Worm (Caenorhabditis elegans) whole organism, L4 larva: ENCODE measurements around the gene nas-9.

Experiments
- F49E8.2 ChIP-seq: sonication (generic microtip); optimal IDR thresholded peaks from 2 replicates; lab custom pipeline; 2016; ENCODE audit warnings: missing compliant biosample characterization, mild to moderate bottlenecking, missing genetic modification characterization, borderline replicate concordance
- R02D3.7 ChIP-seq: fragments of 150-350 bp; sonication (generic microtip); optimal IDR thresholded peaks from 3 replicates; lab custom pipeline; 2014; ENCODE audit warnings: missing biosample characterization, missing genetic modification characterization
- T26A8.4 ChIP-seq: fragments of 200-800 bp; sonication (Bioruptor generic); IDR thresholded peaks from 2 replicates; pipeline ENCODE4 v1.3.6; 2022; ENCODE audit warnings: missing genetic modification characterization, missing compliant biosample characterization
- Y48G9A.11 ChIP-seq: fragments of 200-800 bp; sonication (Bioruptor generic); IDR thresholded peaks from 2 replicates; pipeline ENCODE4 v1.3.6; 2022; ENCODE audit warnings: missing genetic modification reagents, missing genetic modification characterization, missing compliant biosample characterization
- aha-1 ChIP-seq: fragments of 150-350 bp; peaks from one replicate; lab custom pipeline; 2014; ENCODE audit warnings: missing biosample characterization, missing genetic modification characterization
- aly-2 ChIP-seq: sonication (generic microtip); optimal IDR thresholded peaks from 2 replicates; lab custom pipeline; 2018; ENCODE audit warnings: missing biosample characterization, missing genetic modification characterization
- ceh-20 ChIP-seq: fragments of 200-800 bp; sonication (Bioruptor generic); IDR thresholded peaks from 2 replicates; pipeline ENCODE4 v1.3.6; 2022; ENCODE audit warnings: missing genetic modification reagents, missing genetic modification characterization, missing compliant biosample characterization
- ceh-32 ChIP-seq: sonication (generic microtip); optimal IDR thresholded peaks from 2 replicates; lab custom pipeline; 2016; ENCODE audit warnings: mild to moderate bottlenecking, missing genetic modification characterization, missing compliant biosample characterization; ENCODE audit not compliant: poor library complexity
- ceh-62 ChIP-seq: sonication (generic microtip); optimal IDR thresholded peaks from 2 replicates; lab custom pipeline; 2017; ENCODE audit warnings: missing biosample characterization, missing genetic modification characterization
- ceh-82 ChIP-seq: sonication (generic microtip); optimal IDR thresholded peaks from 2 replicates; lab custom pipeline; 2017; ENCODE audit warnings: missing biosample characterization, missing genetic modification characterization
- ces-1 ChIP-seq: fragments of 150-350 bp; sonication (generic microtip); optimal IDR thresholded peaks from 4 replicates; lab custom pipeline; 2014; ENCODE audit warnings: missing biosample characterization, missing genetic modification reagents, missing genetic modification characterization
- daf-16 ChIP-seq, 3 experiments: sonication (generic microtip); optimal IDR thresholded peaks; 2 replicates each; lab custom pipeline; 2016 to 2017; ENCODE audit warnings: missing genetic modification characterization in 3 of 3, missing genetic modification reagents in 3 of 3, mild to moderate bottlenecking in 2 of 3, missing compliant biosample characterization in 2 of 3, missing biosample characterization in 1 of 3, moderate library complexity in 1 of 3
- dmd-6 ChIP-seq: fragments of 200-800 bp; sonication (Bioruptor generic); IDR thresholded peaks from 2 replicates; pipeline ENCODE4 v1.3.6; 2022; ENCODE audit warnings: missing genetic modification reagents, missing genetic modification characterization, missing compliant biosample characterization
- dmd-8 ChIP-seq: fragments of 200-800 bp; sonication (Bioruptor generic); IDR thresholded peaks from 2 replicates; pipeline ENCODE4 v1.3.6; 2022; ENCODE audit warnings: missing genetic modification characterization, missing compliant biosample characterization
- dmd-9 ChIP-seq: fragments of 200-800 bp; sonication (Bioruptor generic); IDR thresholded peaks from 2 replicates; pipeline ENCODE4 v1.3.6; 2022; ENCODE audit warnings: missing genetic modification reagents, missing genetic modification characterization, missing compliant biosample characterization
- dve-1 ChIP-seq: sonication (generic microtip); optimal IDR thresholded peaks from 2 replicates; lab custom pipeline; 2017; ENCODE audit warnings: antibody characterized with exemption, mild to moderate bottlenecking, missing genetic modification characterization, missing compliant biosample characterization; ENCODE audit not compliant: insufficient read depth
- fos-1 ChIP-seq: fragments of 150-350 bp; optimal IDR thresholded peaks from 2 replicates; lab custom pipeline; 2014; ENCODE audit warnings: missing biosample characterization, missing genetic modification characterization
- jun-1 ChIP-seq: fragments of 150-350 bp; optimal IDR thresholded peaks from 2 replicates; lab custom pipeline; 2014; ENCODE audit warnings: missing biosample characterization, missing genetic modification reagents, missing genetic modification characterization
- lin-15B ChIP-seq: fragments of 150-350 bp; sonication (generic microtip); optimal IDR thresholded peaks from 3 replicates; lab custom pipeline; 2014; ENCODE audit warnings: missing biosample characterization, missing genetic modification characterization
- lin-29 ChIP-seq: fragments of 200-800 bp; sonication (Bioruptor generic); IDR thresholded peaks from 2 replicates; pipeline ENCODE4 v1.3.6; 2022; ENCODE audit warnings: missing genetic modification reagents, missing genetic modification characterization, missing compliant biosample characterization
- lin-38 ChIP-seq: fragments of 200-800 bp; sonication (Bioruptor generic); IDR thresholded peaks from 2 replicates; pipeline ENCODE4 v1.3.6; 2022; ENCODE audit warnings: missing genetic modification reagents, missing genetic modification characterization, missing compliant biosample characterization
- lin-39 ChIP-seq: fragments of 150-350 bp; optimal IDR thresholded peaks from 2 replicates; lab custom pipeline; 2014; ENCODE audit warnings: missing biosample characterization, missing genetic modification reagents, missing genetic modification characterization
- lsy-2 ChIP-seq, 2 experiments: fragments of 150-350 bp in 1 of 2; sonication (generic microtip) in 1 of 2; optimal IDR thresholded peaks; 2 replicates each; lab custom pipeline; 2014 to 2017; ENCODE audit warnings: missing biosample characterization in 2 of 2, missing genetic modification characterization in 2 of 2
- madf-5 ChIP-seq, 2 experiments: fragments of 200-800 bp; sonication (Bioruptor generic); IDR thresholded peaks; 2 replicates each; pipeline ENCODE4 v1.3.6; 2022; ENCODE audit warnings: missing compliant biosample characterization in 2 of 2, missing genetic modification characterization in 2 of 2
- madf-9 ChIP-seq: fragments of 200-800 bp; sonication (Bioruptor generic); conservative IDR thresholded peaks from 2 replicates; pipeline ENCODE4 v1.3.6; 2022; ENCODE audit warnings: missing genetic modification reagents, missing genetic modification characterization, missing compliant biosample characterization
- mdt-29 ChIP-seq: fragments of 200-800 bp; sonication (Bioruptor generic); IDR thresholded peaks from 2 replicates; pipeline ENCODE4 v1.3.6; 2022; ENCODE audit warnings: missing genetic modification reagents, missing genetic modification characterization, missing compliant biosample characterization
- mep-1 ChIP-seq: fragments of 150-350 bp; sonication (generic microtip); optimal IDR thresholded peaks from 3 replicates; lab custom pipeline; 2014; ENCODE audit warnings: missing biosample characterization, missing genetic modification characterization
- nhr-102 ChIP-seq: sonication (generic microtip); optimal IDR thresholded peaks from 2 replicates; lab custom pipeline; 2016; ENCODE audit warnings: mild to moderate bottlenecking, missing genetic modification characterization, moderate library complexity, missing compliant biosample characterization
- nhr-11 ChIP-seq: fragments of 150-350 bp; optimal IDR thresholded peaks from 2 replicates; lab custom pipeline; 2014; ENCODE audit warnings: missing biosample characterization, missing genetic modification characterization
- nhr-111 ChIP-seq: fragments of 200-800 bp; sonication (Bioruptor generic); optimal IDR thresholded peaks from 2 replicates; lab custom pipeline; 2018; ENCODE audit warnings: mild to moderate bottlenecking, missing genetic modification characterization, missing compliant biosample characterization
- nhr-28 ChIP-seq: fragments of 150-350 bp; optimal IDR thresholded peaks from 2 replicates; lab custom pipeline; 2014; ENCODE audit warnings: missing biosample characterization, missing genetic modification characterization
- nhr-42 ChIP-seq: fragments of 200-800 bp; sonication (Bioruptor generic); IDR thresholded peaks from 2 replicates; pipeline ENCODE4 v1.3.6; 2022; ENCODE audit warnings: missing genetic modification characterization, missing compliant biosample characterization
- nhr-6 ChIP-seq: fragments of 150-350 bp; optimal IDR thresholded peaks from 2 replicates; lab custom pipeline; 2014; ENCODE audit warnings: missing biosample characterization, missing genetic modification characterization
- pha-4 ChIP-seq, 2 experiments: fragments of 150-350 bp in 1 of 2; fragments of 200-800 bp in 1 of 2; sonication (Bioruptor generic) in 1 of 2; IDR thresholded peaks in 1 of 2; optimal IDR thresholded peaks in 1 of 2; 2 replicates each; pipeline versions ENCODE4 v1.3.6 to Lab custom; 2014 to 2022; ENCODE audit warnings: missing genetic modification characterization in 2 of 2, missing genetic modification reagents in 2 of 2, missing biosample characterization in 1 of 2, missing compliant biosample characterization in 1 of 2
- php-3 ChIP-seq: fragments of 200-800 bp; sonication (Bioruptor generic); IDR thresholded peaks from 2 replicates; pipeline ENCODE4 v1.3.6; 2022; ENCODE audit warnings: missing genetic modification reagents, missing genetic modification characterization, missing compliant biosample characterization
- pqm-1 ChIP-seq: sonication (generic microtip); optimal IDR thresholded peaks from 2 replicates; lab custom pipeline; 2017; ENCODE audit warnings: missing biosample characterization, missing genetic modification characterization
- sdz-12 ChIP-seq: fragments of 200-800 bp; sonication (Bioruptor generic); optimal IDR thresholded peaks from 2 replicates; lab custom pipeline; 2018; ENCODE audit warnings: mild to moderate bottlenecking, missing genetic modification characterization, missing compliant biosample characterization
- set-16 ChIP-seq: fragments of 200-800 bp; sonication (Bioruptor generic); IDR thresholded peaks from 2 replicates; pipeline ENCODE4 v1.3.6; 2022; ENCODE audit warnings: missing genetic modification reagents, missing genetic modification characterization, missing compliant biosample characterization
- snpc-4 ChIP-seq: fragments of 150-350 bp; optimal IDR thresholded peaks from 2 replicates; lab custom pipeline; 2014; ENCODE audit warnings: missing biosample characterization, missing genetic modification characterization
- tra-1 ChIP-seq: fragments of 200-800 bp; sonication (Bioruptor generic); IDR thresholded peaks from 2 replicates; pipeline ENCODE4 v1.3.6; 2022; ENCODE audit warnings: missing genetic modification reagents, missing genetic modification characterization, missing compliant biosample characterization
- unc-130 ChIP-seq: sonication (generic microtip); optimal IDR thresholded peaks from 2 replicates; lab custom pipeline; 2016; ENCODE audit warnings: missing genetic modification reagents, missing genetic modification characterization, missing compliant biosample characterization
- unc-39 ChIP-seq: sonication (generic microtip); optimal IDR thresholded peaks from 2 replicates; lab custom pipeline; 2017; ENCODE audit warnings: missing biosample characterization, missing genetic modification characterization
- vab-7 ChIP-seq: fragments of 200-800 bp; sonication (Bioruptor generic); IDR thresholded peaks from 2 replicates; pipeline ENCODE4 v1.3.6; 2022; ENCODE audit warnings: missing genetic modification reagents, missing genetic modification characterization, missing compliant biosample characterization
- zfp-3 ChIP-seq: fragments of 200-800 bp; sonication (Bioruptor generic); conservative IDR thresholded peaks from 2 replicates; pipeline ENCODE4 v1.3.6; 2022; ENCODE audit warnings: missing genetic modification reagents, missing genetic modification characterization, missing compliant biosample characterization
- zip-11 ChIP-seq: fragments of 200-800 bp; sonication (Bioruptor generic); IDR thresholded peaks from 2 replicates; pipeline ENCODE4 v1.3.6; 2022; ENCODE audit warnings: missing genetic modification characterization, missing compliant biosample characterization
- zip-2 ChIP-seq: fragments of 150-350 bp; optimal IDR thresholded peaks from 2 replicates; lab custom pipeline; 2014; ENCODE audit warnings: missing biosample characterization, missing genetic modification characterization
- ztf-11 ChIP-seq: fragments of 150-350 bp; optimal IDR thresholded peaks from 2 replicates; lab custom pipeline; 2014; ENCODE audit warnings: missing biosample characterization, missing genetic modification characterization
- ztf-7 ChIP-seq: fragments of 150-350 bp; optimal IDR thresholded peaks from 2 replicates; lab custom pipeline; 2014; ENCODE audit warnings: missing biosample characterization, missing genetic modification characterization

The nas-9 gene

ce11 chrV:4844591-4844990, 4.8 kb upstream of the nas-9 start, which contains the start of gene abhd-5.2 (continued):
- TF ChIP-seq dmd-9 (GFP tag; lab: Robert Waterston, UW) (no peak), vab-7 (GFP tag; lab: Robert Waterston, UW) (no peak), madf-5 (GFP tag; IDR thresholded peaks at IDR 0.05; lab: Robert Waterston, UW) (no peak), ceh-32 (no peak), unc-39 (tag; lab: Kevin White, UChicago) (no peak), tra-1 (GFP tag; lab: Robert Waterston, UW) (no peak), ceh-20 (GFP tag; lab: Robert Waterston, UW) (no peak), F49E8.2 (tag; lab: Kevin White, UChicago) (no peak), aly-2 (tag; lab: Kevin White, UChicago) (no peak), mdt-29 (GFP tag; lab: Robert Waterston, UW) (no peak), lin-15B (tag; lab: Kevin White, UChicago) (no peak), ceh-62 (tag; lab: Kevin White, UChicago) (no peak), nhr-42 (GFP tag; lab: Robert Waterston, UW) (no peak), set-16 (GFP tag; lab: Robert Waterston, UW) (no peak), lin-29 (GFP tag; lab: Robert Waterston, UW) (no peak), unc-130 (no peak), ceh-82 (no peak), nhr-28 (peak; percentile 85), nhr-102 (tag; lab: Kevin White, UChicago) (peak; percentile 86), php-3 (GFP tag; lab: Robert Waterston, UW) (no peak), dve-1 (tag; lab: Kevin White, UChicago) (peak; percentile 64), lin-38 (GFP tag; lab: Robert Waterston, UW) (no peak), ces-1 (GFP tag; lab: Kevin White, UChicago) (no peak), zip-2 (tag; lab: Kevin White, UChicago) (no peak), dmd-6 (peak; percentile 47; the same call in 1 of the 2 replicates), nhr-11 (tag; lab: Kevin White, UChicago) (peak; percentile 19), jun-1 (tag; lab: Kevin White, UChicago) (no peak), sdz-12 (GFP tag; lab: Kevin White, UChicago) (no peak), lin-39 (tag; lab: Kevin White, UChicago) (no peak), ztf-11 (tag; lab: Kevin White, UChicago) (no peak), lsy-2 (tag; optimal IDR thresholded peaks at IDR 0.05; lab: Kevin White, UChicago) (no peak)

ce11 chrV:4842544-4842943, 2.7 kb upstream of the nas-9 start, which contains the start of the genes cwp-2 and cwp-3:
cwp-2 (minus strand) TSS chrV:4842644.
cwp-3 (plus strand) TSS chrV:4842836.
- TF ChIP-seq T26A8.4 (GFP tag; lab: Robert Waterston, UW): no peak
- no peak for TF ChIP-seq mep-1 (tag; lab: Kevin White, UChicago)
- no peak for TF ChIP-seq nhr-6 (tag; lab: Kevin White, UChicago)
- TF ChIP-seq mdt-29 (GFP tag; lab: Robert Waterston, UW): no peak
- no peak for TF ChIP-seq ces-1 (GFP tag; lab: Kevin White, UChicago)

- TF ChIP-seq nhr-111 (GFP tag; lab: Kevin White, UChicago) (no peak), pqm-1 (tag; lab: Kevin White, UChicago) (no peak), pha-4 (GFP tag; IDR thresholded peaks at IDR 0.05; lab: Robert Waterston, UW) (no peak), pha-4 (tag; optimal IDR thresholded peaks at IDR 0.05; lab: Kevin White, UChicago) (no peak), fos-1 (tag; lab: Kevin White, UChicago) (no peak), madf-9 (GFP tag; lab: Robert Waterston, UW) (no peak), zip-11 (GFP tag; lab: Robert Waterston, UW) (no peak), Y48G9A.11 (no peak), aha-1 (tag; lab: Kevin White, UChicago) (no peak), tra-1 (GFP tag; lab: Robert Waterston, UW) (no peak), ztf-7 (tag; lab: Kevin White, UChicago) (no peak), dmd-8 (GFP tag; lab: Robert Waterston, UW) (no peak), F49E8.2 (tag; lab: Kevin White, UChicago) (no peak), zfp-3 (GFP tag; lab: Robert Waterston, UW) (no peak), snpc-4 (tag; lab: Kevin White, UChicago) (no peak), dve-1 (tag; lab: Kevin White, UChicago) (no peak), R02D3.7 (no peak), daf-16 (GFP tag; optimal IDR thresholded peaks at IDR 0.05; lab: Kevin White, UChicago) (no peak), daf-16 (tag; optimal IDR thresholded peaks at IDR 0.05; lab: Kevin White, UChicago) (no peak), dmd-6 (no peak), aly-2 (tag; lab: Kevin White, UChicago) (no peak)
- TF ChIP-seq, all 104 proteins: peak for 0
Observed at ce11 chrV:4841179-4841578, 1.4 kb upstream of the nas-9 start, which contains the start of gene cwp-1. cwp-1 (minus strand) TSS chrV:4841279.
